Fruit fly (Drosophila melanogaster): ENCODE data around the gene CG18171.

DNA sequence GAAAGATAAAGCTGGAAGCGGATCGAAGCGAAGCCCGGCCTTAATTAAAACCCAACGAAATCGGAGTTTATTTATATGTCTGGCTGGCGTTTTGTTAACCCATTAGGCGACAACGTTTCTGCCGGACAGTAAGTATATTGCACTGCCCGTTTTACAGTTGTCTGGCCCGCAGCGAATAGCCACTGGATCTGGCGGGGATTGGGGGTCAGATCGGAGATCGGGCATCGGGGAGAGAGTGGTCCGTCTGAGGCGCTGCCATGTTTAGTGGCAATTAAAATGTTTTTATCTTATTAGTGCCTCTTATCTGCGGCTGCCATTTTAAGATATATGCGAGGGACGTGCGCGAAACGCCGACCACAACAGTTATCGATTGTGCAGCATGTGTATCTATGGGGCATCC is 13.8 kb downstream of the CG18171 start:
- no peak for TF ChIP-seq CG10348 (GFP tag; IDR thresholded peaks at IDR 0.05)
- no peak for TF ChIP-seq CG13204 (GFP tag; optimal IDR thresholded peaks at IDR 0.05)
- peak; percentile 52 for TF ChIP-seq EcR (GFP tag; optimal IDR thresholded peaks at IDR 0.05)
- TF ChIP-seq CG17806 (tag; optimal IDR thresholded peaks at IDR 0.05) = no peak
- TF ChIP-seq CG32121 (GFP tag; IDR thresholded peaks at IDR 0.05) = no peak
- no peak for TF ChIP-seq CG12605 (GFP tag; IDR thresholded peaks at IDR 0.05)

All from whole organism, pupa.